Worm (Caenorhabditis elegans): ENCODE data around the gene fkh-3.

- TF ChIP-seq skn-1 (tag; optimal IDR thresholded peaks at IDR 0.05): no peak
- no peak for TF ChIP-seq zag-1 (tag; optimal IDR thresholded peaks at IDR 0.05)
- no peak for TF ChIP-seq unc-62 (GFP tag; optimal IDR thresholded peaks at IDR 0.05 in 1 of 2)
- no peak for TF ChIP-seq unc-62 (tag; optimal IDR thresholded peaks at IDR 0.05)
- TF ChIP-seq R02D3.7 (tag; optimal IDR thresholded peaks at IDR 0.05): no peak
- TF ChIP-seq ceh-82 (tag; optimal IDR thresholded peaks at IDR 0.05): no peak
- TF ChIP-seq dpl-1 (GFP tag; optimal IDR thresholded peaks at IDR 0.05): no peak
These were observed 11.9 kb downstream of the fkh-3 start for ce11 chrX:13411306-13411705.

All from whole organism, L4 larva.